Worm (Caenorhabditis elegans) whole organism, L4/young adult: ENCODE measurements around the gene clec-140.

Experiments used
- W03F9.2 ChIP-seq: fragments of 150-350 bp; optimal IDR thresholded peaks from 2 replicates; lab custom pipeline; 2014; ENCODE audit warnings: missing biosample characterization, missing genetic modification characterization
- dao-5 ChIP-seq: sonication (generic microtip); optimal IDR thresholded peaks from 2 replicates; lab custom pipeline; 2016; ENCODE audit warnings: missing genotype, missing genetic modification characterization, moderate library complexity, missing compliant biosample characterization
- him-1 ChIP-seq: sonication (generic microtip); optimal IDR thresholded peaks from 2 replicates; lab custom pipeline; 2016; ENCODE audit warnings: missing genotype, missing genetic modification reagents, missing genetic modification characterization, missing compliant biosample characterization

clec-140 gene

ce11 chrII:4672584-4673110, at the start of gene clec-140, which contains the start of gene hmg-11:
Gene clec-140, plus strand, starts transcription at chrII:4673060.
Gene hmg-11, plus strand, starts transcription at chrII:4673085.
- TF ChIP-seq him-1 (tag; lab: Kevin White, UChicago): no peak

- TF ChIP-seq W03F9.2 (tag; lab: Kevin White, UChicago): no peak
- no peak for TF ChIP-seq dao-5 (tag; lab: Kevin White, UChicago)
- no peak for TF ChIP-seq him-1 (tag; lab: Kevin White, UChicago)
Observed at ce11 chrII:4626606-4627005, 46.3 kb upstream of the clec-140 start, which contains the start of gene F35D11.1. Gene F35D11.1, plus strand, starts transcription at chrII:4626906.

ce11 chrII:4631479-4631878, 41.4 kb upstream of the clec-140 start:
- TF ChIP-seq him-1 (tag; lab: Kevin White, UChicago) (no peak), dao-5 (tag; lab: Kevin White, UChicago) (no peak), W03F9.2 (tag; lab: Kevin White, UChicago) (no peak)

- TF ChIP-seq dao-5 (tag; lab: Kevin White, UChicago): no peak
- no peak for TF ChIP-seq him-1 (tag; lab: Kevin White, UChicago)
- no peak for TF ChIP-seq W03F9.2 (tag; lab: Kevin White, UChicago)
Observed at ce11 chrII:4638241-4638640, 34.6 kb upstream of the clec-140 start, which contains the start of gene che-10. Gene che-10, minus strand, starts transcription at chrII:4638341.

ce11 chrII:4638891-4639290, 34.0 kb upstream of the clec-140 start:
- TF ChIP-seq him-1 (tag; lab: Kevin White, UChicago): no peak
- TF ChIP-seq dao-5 (tag; lab: Kevin White, UChicago): no peak
- TF ChIP-seq W03F9.2 (tag; lab: Kevin White, UChicago): no peak

ce11 chrII:4640748-4641147, 32.1 kb upstream of the clec-140 start:
- TF ChIP-seq W03F9.2 (tag; lab: Kevin White, UChicago) (no peak), him-1 (tag; lab: Kevin White, UChicago) (no peak), dao-5 (tag; lab: Kevin White, UChicago) (no peak)

ce11 chrII:4648785-4649184, 24.1 kb upstream of the clec-140 start, which contains the start of gene lgc-27:
Gene lgc-27, plus strand, starts transcription at chrII:4649085.
- no peak for TF ChIP-seq dao-5 (tag; lab: Kevin White, UChicago)
- TF ChIP-seq him-1 (tag; lab: Kevin White, UChicago): no peak

ce11 chrII:4650072-4650471, 22.8 kb upstream of the clec-140 start:
- no peak for TF ChIP-seq him-1 (tag; lab: Kevin White, UChicago)
- no peak for TF ChIP-seq dao-5 (tag; lab: Kevin White, UChicago)
- TF ChIP-seq W03F9.2 (tag; lab: Kevin White, UChicago): no peak

ce11 chrII:4655834-4656233, 17.0 kb upstream of the clec-140 start, which contains the start of gene fut-6:
Gene fut-6, minus strand, starts transcription at chrII:4655934.
- TF ChIP-seq him-1 (tag; lab: Kevin White, UChicago) (no peak), W03F9.2 (tag; lab: Kevin White, UChicago) (no peak), dao-5 (tag; lab: Kevin White, UChicago) (no peak)

ce11 chrII:4657370-4657769, 15.5 kb upstream of the clec-140 start:
- TF ChIP-seq dao-5 (tag; lab: Kevin White, UChicago) (no peak), him-1 (tag; lab: Kevin White, UChicago) (no peak), W03F9.2 (tag; lab: Kevin White, UChicago) (no peak)

- TF ChIP-seq him-1 (tag; lab: Kevin White, UChicago) (no peak), W03F9.2 (tag; lab: Kevin White, UChicago) (no peak), dao-5 (tag; lab: Kevin White, UChicago) (no peak)
Observed at ce11 chrII:4658245-4658644, 14.6 kb upstream of the clec-140 start.

ce11 chrII:4661278-4661677, 11.6 kb upstream of the clec-140 start, which contains the start of gene T05A7.13:
Gene T05A7.13, minus strand, starts transcription at chrII:4661378.
- TF ChIP-seq W03F9.2 (tag; lab: Kevin White, UChicago): no peak
- TF ChIP-seq him-1 (tag; lab: Kevin White, UChicago): no peak
- TF ChIP-seq dao-5 (tag; lab: Kevin White, UChicago): no peak

- TF ChIP-seq W03F9.2 (tag; lab: Kevin White, UChicago) (no peak), him-1 (tag; lab: Kevin White, UChicago) (no peak), dao-5 (tag; lab: Kevin White, UChicago) (no peak)
Observed at ce11 chrII:4663186-4663585, 9.7 kb upstream of the clec-140 start, which contains the start of gene T05A7.12. Gene T05A7.12, minus strand, starts transcription at chrII:4663286.

- TF ChIP-seq dao-5 (tag; lab: Kevin White, UChicago) (no peak), him-1 (tag; lab: Kevin White, UChicago) (no peak), W03F9.2 (tag; lab: Kevin White, UChicago) (no peak)
Observed at ce11 chrII:4665359-4665758, 7.5 kb upstream of the clec-140 start, which contains the start of gene T05A7.11. Gene T05A7.11, minus strand, starts transcription at chrII:4665459.
